Worm (Caenorhabditis elegans): ENCODE results near the gene srz-42.

Gene srz-42

ce11 chrIV:14129091-14129490 lies at the start of gene srz-42:
Gene srz-42, plus strand, starts transcription at chrIV:14129391.
- no peak for TF ChIP-seq F52B5.7 (tag; optimal IDR thresholded peaks at IDR 0.05)
- TF ChIP-seq ztf-22 (GFP tag; optimal IDR thresholded peaks at IDR 0.05): no peak
- no peak for TF ChIP-seq snpc-1.3 (tag; optimal IDR thresholded peaks at IDR 0.05; ENCODE audit: insufficient read depth)
- no peak for TF ChIP-seq ztf-28 (GFP tag; IDR thresholded peaks at IDR 0.05)
- no peak for TF ChIP-seq tlf-1 (GFP tag; optimal IDR thresholded peaks at IDR 0.05)
- no peak for TF ChIP-seq die-1 (tag; optimal IDR thresholded peaks at IDR 0.05)
- TF ChIP-seq F22D6.2 (tag; optimal IDR thresholded peaks at IDR 0.05): no peak
- no peak for TF ChIP-seq hmg-1.2 (GFP tag; IDR thresholded peaks at IDR 0.05)
- no peak for TF ChIP-seq cebp-1 (GFP tag; IDR thresholded peaks at IDR 0.05)
- TF ChIP-seq cebp-1 (tag; optimal IDR thresholded peaks at IDR 0.05): no peak
- TF ChIP-seq snpc-3.4 (tag; optimal IDR thresholded peaks at IDR 0.05): no peak
- no peak for TF ChIP-seq lin-26 (GFP tag; IDR thresholded peaks at IDR 0.05)
- TF ChIP-seq ztf-6 (GFP tag; IDR thresholded peaks at IDR 0.05): no peak
- TF ChIP-seq tbx-9 (tag; optimal IDR thresholded peaks at IDR 0.05; ENCODE audit: borderline replicate concordance): no peak
- TF ChIP-seq athp-1 (tag; optimal IDR thresholded peaks at IDR 0.05): no peak

ce11 chrIV:14082956-14083355 lies 46.2 kb upstream of the srz-42 start:
- TF ChIP-seq ztf-3 (GFP tag; optimal IDR thresholded peaks at IDR 0.05) (no peak), snpc-4 (GFP tag; optimal IDR thresholded peaks at IDR 0.05) (no peak), snpc-4 (tag; optimal IDR thresholded peaks at IDR 0.05) (peak in 1 of 4 experiments; percentile 16), hmg-1.2 (GFP tag; IDR thresholded peaks at IDR 0.05) (peak; percentile 13; the same call in 1 of the 2 replicates)

ce11 chrIV:14083505-14083904 lies 45.7 kb upstream of the srz-42 start, which contains the start of gene F52B11.2:
Gene F52B11.2, plus strand, starts transcription at chrIV:14083568.
- peak; percentile 33; the same call in 1 of the 2 replicates for TF ChIP-seq D2030.7 (GFP tag; IDR thresholded peaks at IDR 0.05)
- TF ChIP-seq lin-40 (tag; optimal IDR thresholded peaks at IDR 0.05): no peak
- TF ChIP-seq ztf-22 (GFP tag; optimal IDR thresholded peaks at IDR 0.05): no peak
- peak; percentile 19 for TF ChIP-seq ceh-100 (GFP tag; IDR thresholded peaks at IDR 0.05)
- TF ChIP-seq aptf-3 (GFP tag; IDR thresholded peaks at IDR 0.05): no peak
- no peak for TF ChIP-seq egl-18 (GFP tag; IDR thresholded peaks at IDR 0.05)
- no peak for TF ChIP-seq cebp-1 (GFP tag; IDR thresholded peaks at IDR 0.05)
- peak; percentile 17 for TF ChIP-seq cebp-1 (tag; optimal IDR thresholded peaks at IDR 0.05)
- peak; percentile 14 for TF ChIP-seq lin-54 (GFP tag; optimal IDR thresholded peaks at IDR 0.05)
- 0 out of 2 replicates have a peak, but pooled peaks have one; percentile 72 for TF ChIP-seq ztf-25 (GFP tag; IDR thresholded peaks at IDR 0.05)
- TF ChIP-seq attf-6 (GFP tag; IDR thresholded peaks at IDR 0.05): 0 out of 2 replicates have a peak, but pooled peaks have one; percentile 67
- no peak for TF ChIP-seq B0261.1 (tag; optimal IDR thresholded peaks at IDR 0.05)
- TF ChIP-seq gei-17 (GFP tag; optimal IDR thresholded peaks at IDR 0.05): no peak
- TF ChIP-seq madf-6 (GFP tag; IDR thresholded peaks at IDR 0.05): 0 out of 2 replicates have a peak, but pooled peaks have one; percentile 10
- TF ChIP-seq nhr-90 (tag; optimal IDR thresholded peaks at IDR 0.05): no peak
- TF ChIP-seq ztf-18 (tag; optimal IDR thresholded peaks at IDR 0.05): no peak
- TF ChIP-seq nhr-179 (tag; optimal IDR thresholded peaks at IDR 0.05): no peak
- no peak for TF ChIP-seq rpc-1 (optimal IDR thresholded peaks at IDR 0.05)
- no peak for TF ChIP-seq rpc-1 (tag; optimal IDR thresholded peaks at IDR 0.05)
- 0 out of 2 replicates have a peak, but pooled peaks have one; percentile 31 for TF ChIP-seq B0336.3 (GFP tag; IDR thresholded peaks at IDR 0.05)
- TF ChIP-seq snpc-4 (GFP tag; optimal IDR thresholded peaks at IDR 0.05): no peak
- TF ChIP-seq snpc-4 (tag; optimal IDR thresholded peaks at IDR 0.05): peak in 2 of 4 experiments; percentile 7 to 63
- TF ChIP-seq cebp-2 (GFP tag; IDR thresholded peaks at IDR 0.05): no peak
- TF ChIP-seq ztf-28 (GFP tag; IDR thresholded peaks at IDR 0.05): 0 out of 2 replicates have a peak, but pooled peaks have one; percentile 42
- TF ChIP-seq tbx-9 (tag; optimal IDR thresholded peaks at IDR 0.05; ENCODE audit: borderline replicate concordance): no peak
- no peak for TF ChIP-seq egl-44 (GFP tag; IDR thresholded peaks at IDR 0.05)
- no peak for TF ChIP-seq snpc-1.1 (tag; optimal IDR thresholded peaks at IDR 0.05; ENCODE audit: insufficient read depth)
- TF ChIP-seq pbrm-1 (GFP tag; IDR thresholded peaks at IDR 0.05): 0 out of 2 replicates have a peak, but pooled peaks have one; percentile 16
- TF ChIP-seq Y79H2A.3 (GFP tag; conservative IDR thresholded peaks at IDR 0.05): peak; percentile 81; the same call in 1 of the 2 replicates
- TF ChIP-seq Y67H2A.10 (GFP tag; conservative IDR thresholded peaks at IDR 0.05): no peak
- no peak for TF ChIP-seq attf-5 (GFP tag; optimal IDR thresholded peaks at IDR 0.05)
- peak; percentile 34 for TF ChIP-seq hrde-1 (tag; optimal IDR thresholded peaks at IDR 0.05; ENCODE audit: borderline replicate concordance)
- TF ChIP-seq Y53F4B.3 (GFP tag; IDR thresholded peaks at IDR 0.05): 0 out of 2 replicates have a peak, but pooled peaks have one; percentile 5
